Worm (Caenorhabditis elegans) whole organism, midembryonic: ENCODE data around the gene ZK154.4.

Experiments used
- T22C8.4 ChIP-seq: fragments of 200-800 bp; sonication (Bioruptor generic); IDR thresholded peaks from 2 replicates; pipeline ENCODE4 v1.3.6; 2022; ENCODE audit warnings: missing genetic modification characterization, missing compliant biosample characterization
- cog-1 ChIP-seq: sonication (generic microtip); optimal IDR thresholded peaks from 2 replicates; lab custom pipeline; 2016; ENCODE audit warnings: missing genetic modification characterization, missing compliant biosample characterization
- flt-1 ChIP-seq: fragments of 200-800 bp; sonication (Bioruptor generic); IDR thresholded peaks from 2 replicates; pipeline ENCODE4 v1.3.6; 2022; ENCODE audit warnings: missing genetic modification characterization, missing compliant biosample characterization
- klf-2 ChIP-seq: fragments of 200-800 bp; sonication (Bioruptor generic); conservative IDR thresholded peaks from 2 replicates; pipeline ENCODE4 v1.3.6; 2022; ENCODE audit warnings: missing genetic modification reagents, missing genetic modification characterization, missing compliant biosample characterization
- med-1 ChIP-seq: sonication (generic microtip); optimal IDR thresholded peaks from 2 replicates; lab custom pipeline; 2017; ENCODE audit warnings: missing genetic modification characterization, mild to moderate bottlenecking, missing compliant biosample characterization, antibody characterized with exemption, missing genetic modification reagents; ENCODE audit not compliant: insufficient read depth
- ref-1 ChIP-seq: fragments of 200-800 bp; sonication (Bioruptor generic); conservative IDR thresholded peaks from 2 replicates; pipeline ENCODE4 v1.3.6; 2022; ENCODE audit warnings: missing genetic modification reagents, missing genetic modification characterization, missing compliant biosample characterization
- tab-1 ChIP-seq: fragments of 200-800 bp; sonication (Bioruptor generic); IDR thresholded peaks from 2 replicates; pipeline ENCODE4 v1.3.6; 2022; ENCODE audit warnings: missing genetic modification characterization, missing compliant biosample characterization
- ztf-23 ChIP-seq: fragments of 200-800 bp; sonication (Bioruptor generic); IDR thresholded peaks from 2 replicates; pipeline ENCODE4 v1.3.6; 2022; ENCODE audit warnings: missing genetic modification reagents, missing genetic modification characterization, missing compliant biosample characterization
- ztf-29 ChIP-seq: fragments of 200-800 bp; sonication (Bioruptor generic); IDR thresholded peaks from 2 replicates; pipeline ENCODE4 v1.3.6; 2022; ENCODE audit warnings: missing genetic modification reagents, missing genetic modification characterization, missing compliant biosample characterization

The ZK154.4 gene

ce11 chrX:7745386-7745785 is 36.8 kb downstream of the ZK154.4 start:
- TF ChIP-seq klf-2 (GFP tag; lab: Robert Waterston, UW), result no peak
- no peak for TF ChIP-seq ztf-29
- no peak for TF ChIP-seq flt-1 (GFP tag; lab: Robert Waterston, UW)
- no peak for TF ChIP-seq ref-1
- no peak for TF ChIP-seq ztf-23
- TF ChIP-seq med-1 (GFP tag; lab: Kevin White, UChicago), result no peak
- TF ChIP-seq T22C8.4, result no peak
- no peak for TF ChIP-seq tab-1 (GFP tag; lab: Robert Waterston, UW)
- no peak for TF ChIP-seq cog-1 (tag; lab: Kevin White, UChicago)

- TF ChIP-seq ztf-23 (no peak), klf-2 (GFP tag; lab: Robert Waterston, UW) (no peak), cog-1 (tag; lab: Kevin White, UChicago) (no peak), T22C8.4 (no peak), ref-1 (no peak), flt-1 (GFP tag; lab: Robert Waterston, UW) (no peak), ztf-29 (no peak)
Measured at ce11 chrX:7743939-7744338, 38.3 kb downstream of the ZK154.4 start, which contains the start of gene ref-2. Gene ref-2 (plus strand): TSS chrX:7744239.

- TF ChIP-seq ztf-29, result no peak
- no peak for TF ChIP-seq flt-1 (GFP tag; lab: Robert Waterston, UW)
- no peak for TF ChIP-seq klf-2 (GFP tag; lab: Robert Waterston, UW)
- TF ChIP-seq T22C8.4, result no peak
- no peak for TF ChIP-seq ztf-23
Measured at ce11 chrX:7739353-7739752, 42.9 kb downstream of the ZK154.4 start, which contains the start of gene K09F5.1. Gene K09F5.1 (plus strand): TSS chrX:7739653.

ce11 chrX:7736171-7736570 is 46.0 kb downstream of the ZK154.4 start, which contains the start of gene set-12:
Gene set-12 (minus strand): TSS chrX:7736271.
- no peak for TF ChIP-seq T22C8.4
- TF ChIP-seq ztf-23, result no peak
- TF ChIP-seq tab-1 (GFP tag; lab: Robert Waterston, UW), result no peak
- TF ChIP-seq ztf-29, result no peak
- TF ChIP-seq med-1 (GFP tag; lab: Kevin White, UChicago), result no peak
- no peak for TF ChIP-seq ref-1
- no peak for TF ChIP-seq flt-1 (GFP tag; lab: Robert Waterston, UW)
- TF ChIP-seq klf-2 (GFP tag; lab: Robert Waterston, UW), result no peak
- no peak for TF ChIP-seq cog-1 (tag; lab: Kevin White, UChicago)

ce11 chrX:7733571-7733970 is 48.6 kb downstream of the ZK154.4 start:
- TF ChIP-seq flt-1 (GFP tag; lab: Robert Waterston, UW) (no peak), T22C8.4 (no peak), ztf-29 (no peak), med-1 (GFP tag; lab: Kevin White, UChicago) (no peak), ref-1 (no peak), cog-1 (tag; lab: Kevin White, UChicago) (no peak), tab-1 (GFP tag; lab: Robert Waterston, UW) (no peak), klf-2 (GFP tag; lab: Robert Waterston, UW) (no peak), ztf-23 (no peak)

- TF ChIP-seq T22C8.4 (no peak), klf-2 (GFP tag; lab: Robert Waterston, UW) (no peak), ref-1 (no peak), ztf-23 (no peak), tab-1 (GFP tag; lab: Robert Waterston, UW) (no peak), ztf-29 (no peak), med-1 (GFP tag; lab: Kevin White, UChicago) (no peak), cog-1 (tag; lab: Kevin White, UChicago) (no peak), flt-1 (GFP tag; lab: Robert Waterston, UW) (no peak)
Measured at ce11 chrX:7727601-7728000, 54.6 kb downstream of the ZK154.4 start, which contains the start of gene vit-1. Gene vit-1 (plus strand): TSS chrX:7727889.
